Worm (Caenorhabditis elegans): ENCODE results near the gene F55F10.1.

The F55F10.1 gene

DNA sequence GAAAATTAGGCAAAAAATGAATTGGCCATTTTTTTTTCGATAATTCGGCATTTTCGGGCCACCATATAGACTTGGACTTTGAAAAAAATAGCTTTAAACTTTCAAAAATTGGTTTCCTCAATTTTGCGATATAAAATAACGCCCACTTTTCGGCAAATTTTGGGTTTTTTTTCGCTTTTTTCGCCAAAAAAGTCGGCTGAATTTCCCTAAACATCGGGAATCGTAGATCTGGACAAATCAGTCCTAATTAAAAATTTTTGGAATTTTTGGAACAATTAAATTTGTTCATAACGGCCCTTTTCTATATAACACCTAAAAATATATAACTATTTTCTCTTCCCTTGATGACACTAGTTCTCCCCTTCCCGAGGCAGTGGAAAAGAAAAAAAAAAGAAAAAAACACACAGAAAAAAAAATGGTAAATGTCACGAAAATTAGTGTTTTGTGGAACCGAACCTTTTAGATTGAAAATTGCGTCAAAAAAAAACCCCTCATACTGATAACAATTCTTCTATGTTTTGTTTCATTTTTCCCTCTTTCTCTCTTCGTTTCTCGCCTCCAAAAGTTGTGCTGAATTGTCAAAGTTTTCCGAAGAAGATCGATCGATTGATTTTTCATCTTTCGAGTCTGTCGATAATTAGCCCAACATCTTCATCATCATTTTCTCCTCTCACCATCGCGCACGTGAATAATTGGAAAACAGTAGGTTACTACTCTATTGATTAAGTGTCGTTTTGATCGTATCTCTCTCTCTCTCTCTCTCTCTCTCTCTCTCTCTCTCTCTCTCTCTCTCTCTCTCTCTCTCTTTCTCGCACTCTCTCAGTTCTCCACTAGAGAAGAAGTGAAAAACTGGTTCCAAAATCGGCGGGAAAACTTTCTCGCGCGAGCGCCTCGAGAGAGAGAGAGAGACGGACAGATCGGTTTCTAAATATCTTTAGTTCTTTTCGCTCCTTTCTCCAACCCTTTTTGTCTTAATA lies 40.0 kb downstream of the F55F10.1 start, which contains the start of gene Y24D9A.6 (continued):
- peak; percentile 36 for TF ChIP-seq elt-2 (tag; optimal IDR thresholded peaks at IDR 0.05)
- no peak for TF ChIP-seq snpc-4 (tag; optimal IDR thresholded peaks at IDR 0.05)
- no peak for TF ChIP-seq daf-12 (tag; optimal IDR thresholded peaks at IDR 0.05)
- TF ChIP-seq eor-1 (tag; optimal IDR thresholded peaks at IDR 0.05), result no peak
- TF ChIP-seq pqm-1 (tag; optimal IDR thresholded peaks at IDR 0.05), result no peak
- peak; percentile 34 for TF ChIP-seq R02D3.7 (tag; optimal IDR thresholded peaks at IDR 0.05)
- no peak for TF ChIP-seq elt-3 (tag; optimal IDR thresholded peaks at IDR 0.05)
- TF ChIP-seq mdl-1 (tag; optimal IDR thresholded peaks at IDR 0.05), result peak; percentile 83
- no peak for TF ChIP-seq hmg-11 (tag; optimal IDR thresholded peaks at IDR 0.05)
- TF ChIP-seq nhr-11 (tag; optimal IDR thresholded peaks at IDR 0.05), result no peak
- no peak for TF ChIP-seq aly-2 (tag; optimal IDR thresholded peaks at IDR 0.05)
- peak; percentile 63 for TF ChIP-seq nfya-1 (tag; optimal IDR thresholded peaks at IDR 0.05; ENCODE audit: insufficient read depth)
- no peak for TF ChIP-seq egl-5 (tag; optimal IDR thresholded peaks at IDR 0.05)
- no peak for TF ChIP-seq nhr-76 (tag; optimal IDR thresholded peaks at IDR 0.05)
- TF ChIP-seq nhr-43 (tag; optimal IDR thresholded peaks at IDR 0.05; ENCODE audit: poor library complexity, severe bottlenecking), result peak; percentile 80
- peak; percentile 79 for TF ChIP-seq elt-1 (tag; optimal IDR thresholded peaks at IDR 0.05)
- TF ChIP-seq mml-1 (tag; optimal IDR thresholded peaks at IDR 0.05), result peak; percentile 4
- TF ChIP-seq sea-2 (GFP tag; optimal IDR thresholded peaks at IDR 0.05), result no peak
- TF ChIP-seq tbx-2 (tag; optimal IDR thresholded peaks at IDR 0.05), result no peak
- TF ChIP-seq skn-1 (tag; optimal IDR thresholded peaks at IDR 0.05), result no peak
- no peak for TF ChIP-seq nhr-67 (tag; optimal IDR thresholded peaks at IDR 0.05)
- TF ChIP-seq pha-4 (tag; optimal IDR thresholded peaks at IDR 0.05), result peak; percentile 46
- peak; percentile 66 for TF ChIP-seq lsy-12 (tag; optimal IDR thresholded peaks at IDR 0.05)
- no peak for TF ChIP-seq ZK546.5 (tag; optimal IDR thresholded peaks at IDR 0.05)
- TF ChIP-seq jun-1 (tag; optimal IDR thresholded peaks at IDR 0.05), result peak; percentile 49
- peak; percentile 97 for TF ChIP-seq nhr-25 (tag; optimal IDR thresholded peaks at IDR 0.05)

- TF ChIP-seq aly-2 (tag; optimal IDR thresholded peaks at IDR 0.05) (no peak), skn-1 (tag; optimal IDR thresholded peaks at IDR 0.05) (no peak), pqm-1 (tag; optimal IDR thresholded peaks at IDR 0.05) (no peak), fos-1 (tag; optimal IDR thresholded peaks at IDR 0.05) (no peak), nfya-1 (tag; optimal IDR thresholded peaks at IDR 0.05; ENCODE audit: insufficient read depth) (peak; percentile 14), nhr-67 (tag; optimal IDR thresholded peaks at IDR 0.05) (no peak), fkh-2 (tag; optimal IDR thresholded peaks at IDR 0.05) (no peak), nhr-28 (tag; optimal IDR thresholded peaks at IDR 0.05) (no peak), mml-1 (tag; optimal IDR thresholded peaks at IDR 0.05) (no peak), sea-2 (GFP tag; optimal IDR thresholded peaks at IDR 0.05) (no peak), lsy-12 (tag; optimal IDR thresholded peaks at IDR 0.05) (no peak), ceh-82 (tag; optimal IDR thresholded peaks at IDR 0.05) (no peak), lin-39 (tag; optimal IDR thresholded peaks at IDR 0.05) (no peak), nhr-11 (tag; optimal IDR thresholded peaks at IDR 0.05) (no peak), egl-27 (tag; optimal IDR thresholded peaks at IDR 0.05) (no peak), hmg-11 (tag; optimal IDR thresholded peaks at IDR 0.05) (no peak), mdl-1 (tag; optimal IDR thresholded peaks at IDR 0.05) (no peak), elt-3 (tag; optimal IDR thresholded peaks at IDR 0.05) (no peak), jun-1 (tag; optimal IDR thresholded peaks at IDR 0.05) (no peak), nhr-43 (tag; optimal IDR thresholded peaks at IDR 0.05; ENCODE audit: poor library complexity, severe bottlenecking) (peak; percentile 49), nhr-23 (tag; optimal IDR thresholded peaks at IDR 0.05) (peak; percentile 61), tbx-2 (tag; optimal IDR thresholded peaks at IDR 0.05) (no peak), zag-1 (tag; optimal IDR thresholded peaks at IDR 0.05) (no peak), ceh-9 (tag; optimal IDR thresholded peaks at IDR 0.05) (no peak), ztf-11 (tag; optimal IDR thresholded peaks at IDR 0.05) (no peak), snpc-4 (tag; optimal IDR thresholded peaks at IDR 0.05) (no peak), pha-4 (tag; optimal IDR thresholded peaks at IDR 0.05) (no peak), ZK546.5 (tag; optimal IDR thresholded peaks at IDR 0.05) (no peak), nhr-25 (tag; optimal IDR thresholded peaks at IDR 0.05) (peak; percentile 75), ama-1 (optimal IDR thresholded peaks at IDR 0.05) (peak; percentile 14), daf-12 (tag; optimal IDR thresholded peaks at IDR 0.05) (no peak)
Measured at ce11 chrIV:4402413-4402812, 41.8 kb downstream of the F55F10.1 start.
